Fruit fly (Drosophila melanogaster) whole organism, wandering third instar larva: Measurements from ENCODE around the gene Ilp5.

Experiments
- Abd-B ChIP-seq: fragments of >200 bp; optimal IDR thresholded peaks from 2 replicates; lab custom pipeline; 2017; ENCODE audit warnings: missing biosample characterization, missing genetic modification characterization
- Dfd ChIP-seq: fragments of >200 bp; optimal IDR thresholded peaks from 2 replicates; lab custom pipeline; 2017; ENCODE audit warnings: missing biosample characterization, missing genetic modification characterization
- Dif ChIP-seq: fragments of 200-275, 200-300 bp; sonication (Bioruptor generic); optimal IDR thresholded peaks from 2 replicates; lab custom pipeline; 2018; ENCODE audit warnings: missing biosample characterization, missing genetic modification characterization; ENCODE audit not compliant: partially characterized antibody
- GATAd ChIP-seq: sonication (Bioruptor generic); optimal IDR thresholded peaks from 2 replicates; lab custom pipeline; 2016; ENCODE audit warnings: missing biosample characterization, missing genetic modification characterization
- Hr83 ChIP-seq: fragments of 200-300 bp; sonication (Bioruptor generic); optimal IDR thresholded peaks from 2 replicates; lab custom pipeline; 2016; ENCODE audit warnings: missing biosample characterization, mild to moderate bottlenecking, missing genetic modification characterization, moderate library complexity; ENCODE audit not compliant: poor library complexity, severe bottlenecking
- OdsH ChIP-seq: fragments of 200-800 bp; sonication (Bioruptor generic); optimal IDR thresholded peaks from 2 replicates; lab custom pipeline; 2016; ENCODE audit warnings: missing biosample characterization, mild to moderate bottlenecking, missing genetic modification characterization
- Vsx2 ChIP-seq: fragments of 200-300, 225-300 bp; sonication (Bioruptor generic); optimal IDR thresholded peaks from 2 replicates; lab custom pipeline; 2018; ENCODE audit warnings: missing biosample characterization, missing genetic modification characterization; ENCODE audit not compliant: partially characterized antibody
- dmrt93B ChIP-seq: fragments of 200-800 bp; sonication (Bioruptor generic); optimal IDR thresholded peaks from 2 replicates; lab custom pipeline; 2018; ENCODE audit warnings: missing biosample characterization, mild to moderate bottlenecking, missing genetic modification characterization
- h ChIP-seq: fragments of 200-800 bp; sonication (Bioruptor generic); optimal IDR thresholded peaks from 3 replicates; lab custom pipeline; 2016; ENCODE audit warnings: missing biosample characterization, mild to moderate bottlenecking, missing genetic modification characterization
- lola ChIP-seq: fragments of >200 bp; optimal IDR thresholded peaks from 2 replicates; lab custom pipeline; 2017; ENCODE audit warnings: missing biosample characterization, missing genetic modification characterization
- psq ChIP-seq: fragments of 200-800 bp; sonication (Bioruptor generic); optimal IDR thresholded peaks from 3 replicates; lab custom pipeline; 2017; ENCODE audit warnings: missing biosample characterization, mild to moderate bottlenecking, missing genetic modification characterization, moderate library complexity
- usp ChIP-seq: fragments of >200 bp; optimal IDR thresholded peaks from 2 replicates; lab custom pipeline; 2017; ENCODE audit warnings: missing biosample characterization, missing genetic modification characterization

- TF ChIP-seq Vsx2 (GFP tag; lab: Kevin White, UChicago) (no peak), OdsH (GFP tag; lab: Kevin White, UChicago) (no peak), dmrt93B (GFP tag; lab: Kevin White, UChicago) (no peak), GATAd (no peak), psq (no peak), Dif (no peak), Dfd (no peak), Hr83 (GFP tag; lab: Kevin White, UChicago) (no peak), Abd-B (no peak), h (GFP tag; lab: Kevin White, UChicago) (no peak), lola (no peak), usp (GFP tag; lab: Kevin White, UChicago) (no peak)
These were observed 21.7 kb downstream of the Ilp5 start, which contains the start of gene Ilp3 for dm6 chr3L:9802020-9802419.
